Fruit fly (Drosophila melanogaster) whole organism, embryonic: ENCODE results near the gene Trm1.

ENCODE experiments used
- Asciz ChIP-seq: fragments of 200-800 bp; sonication (Bioruptor generic); optimal IDR thresholded peaks from 2 replicates; lab custom pipeline; 2017; ENCODE audit warnings: missing biosample characterization, mild to moderate bottlenecking, missing genetic modification characterization, missing genetic modification reagents
- Blimp-1 ChIP-seq: fragments of 200-800 bp; sonication (Bioruptor generic); optimal IDR thresholded peaks from 3 replicates; lab custom pipeline; 2018; ENCODE audit warnings: missing biosample characterization, missing genetic modification characterization, mild to moderate bottlenecking, moderate library complexity, missing genetic modification reagents
- C15 ChIP-seq: fragments of 200-800 bp; sonication (Bioruptor generic); IDR thresholded peaks from 3 replicates; pipeline ENCODE4 v1.3.6; 2022; ENCODE audit warnings: missing biosample characterization, missing genetic modification characterization
- CG10147 ChIP-seq: fragments of 200-800 bp; sonication (Bioruptor generic); optimal IDR thresholded peaks from 2 replicates; lab custom pipeline; 2019; ENCODE audit warnings: missing biosample characterization, mild to moderate bottlenecking, missing genetic modification characterization, moderate library complexity
- CG10979 ChIP-seq: fragments of 200-800 bp; sonication (Bioruptor generic); optimal IDR thresholded peaks from 2 replicates; lab custom pipeline; 2018; ENCODE audit warnings: missing biosample characterization, mild to moderate bottlenecking, missing genetic modification characterization, moderate library complexity
- CG11560 ChIP-seq: fragments of 200-800 bp; sonication (Bioruptor generic); IDR thresholded peaks from 3 replicates; pipeline ENCODE4 v1.3.6; 2022; ENCODE audit warnings: missing biosample characterization, missing genetic modification characterization
- CG12071 ChIP-seq: fragments of 200-800 bp; sonication (Bioruptor generic); optimal IDR thresholded peaks from 3 replicates; lab custom pipeline; 2018; ENCODE audit warnings: missing biosample characterization, mild to moderate bottlenecking, missing genetic modification characterization
- CG12104 ChIP-seq: fragments of 200-800 bp; sonication (Bioruptor generic); optimal IDR thresholded peaks from 3 replicates; lab custom pipeline; 2016; ENCODE audit warnings: missing biosample characterization, missing genetic modification characterization
- CG13894 ChIP-seq: fragments of 200-800 bp; sonication (Bioruptor generic); optimal IDR thresholded peaks from 3 replicates; lab custom pipeline; 2018; ENCODE audit warnings: missing biosample characterization, mild to moderate bottlenecking, missing genetic modification characterization, moderate library complexity
- CG1529 ChIP-seq: fragments of 200-800 bp; sonication (Bioruptor generic); optimal IDR thresholded peaks from 3 replicates; lab custom pipeline; 2018; ENCODE audit warnings: missing biosample characterization, missing genetic modification characterization
- CG16813 ChIP-seq: fragments of 200-800 bp; sonication (Bioruptor generic); IDR thresholded peaks from 3 replicates; pipeline ENCODE4 v1.3.6; 2022; ENCODE audit warnings: missing biosample characterization, missing genetic modification characterization; ENCODE audit not compliant: partially characterized antibody
- CG17359 ChIP-seq: fragments of 200-800 bp; sonication (Bioruptor generic); optimal IDR thresholded peaks from 3 replicates; lab custom pipeline; 2018; ENCODE audit warnings: missing biosample characterization, mild to moderate bottlenecking, missing genetic modification characterization, moderate library complexity
- CG1832 ChIP-seq: fragments of 200-800 bp; sonication (Bioruptor generic); optimal IDR thresholded peaks from 2 replicates; lab custom pipeline; 2017; ENCODE audit warnings: missing biosample characterization, mild to moderate bottlenecking, missing genetic modification characterization, inconsistent platforms
- CG18599 ChIP-seq: fragments of 200-800 bp; sonication (Bioruptor generic); optimal IDR thresholded peaks from 3 replicates; lab custom pipeline; 2017; ENCODE audit warnings: missing biosample characterization, missing genetic modification characterization, mild to moderate bottlenecking, moderate library complexity, missing genetic modification reagents
- CG2678 ChIP-seq: fragments of 200-800 bp; sonication (Bioruptor generic); optimal IDR thresholded peaks from 3 replicates; lab custom pipeline; 2019; ENCODE audit warnings: missing biosample characterization, mild to moderate bottlenecking, missing genetic modification characterization, moderate library complexity
- CG31365 ChIP-seq: fragments of 200-800 bp; sonication (Bioruptor generic); optimal IDR thresholded peaks from 2 replicates; lab custom pipeline; 2018; ENCODE audit warnings: missing biosample characterization, mild to moderate bottlenecking, missing genetic modification characterization
- CG31388 ChIP-seq: fragments of 200-800 bp; sonication (Bioruptor generic); optimal IDR thresholded peaks from 2 replicates; lab custom pipeline; 2016; ENCODE audit warnings: missing biosample characterization, missing genetic modification characterization
- CG33557 ChIP-seq: fragments of 200-800 bp; sonication (Bioruptor generic); optimal IDR thresholded peaks from 2 replicates; lab custom pipeline; 2019; ENCODE audit warnings: missing biosample characterization, mild to moderate bottlenecking, missing genetic modification characterization, moderate library complexity
- CG4328 ChIP-seq: fragments of 200-800 bp; sonication (Bioruptor generic); optimal IDR thresholded peaks from 3 replicates; lab custom pipeline; 2017; ENCODE audit warnings: missing biosample characterization, missing genetic modification reagents, missing genetic modification characterization
- CG8281 ChIP-seq: fragments of 200-800 bp; sonication (Bioruptor generic); optimal IDR thresholded peaks from 2 replicates; lab custom pipeline; 2018; ENCODE audit warnings: missing biosample characterization, mild to moderate bottlenecking, missing genetic modification characterization, moderate library complexity
- Doc2 ChIP-seq: fragments of 200-800 bp; sonication (Bioruptor generic); IDR thresholded peaks from 2 replicates; pipeline ENCODE4 v1.3.6; 2022; ENCODE audit warnings: missing biosample characterization, missing genetic modification characterization
- Gug ChIP-seq: fragments of 200-800 bp; sonication (Bioruptor generic); IDR thresholded peaks from 4 replicates; pipeline ENCODE4 v1.3.6; 2022; ENCODE audit warnings: missing biosample characterization, missing genetic modification characterization
- H15 ChIP-seq: fragments of 200-800 bp; sonication (Bioruptor generic); IDR thresholded peaks from 3 replicates; pipeline ENCODE4 v1.3.6; 2022; ENCODE audit warnings: missing biosample characterization, missing genetic modification characterization
- HLH3B ChIP-seq: fragments of 200-800 bp; sonication (Bioruptor generic); IDR thresholded peaks from 2 replicates; pipeline ENCODE4 v1.3.6; 2022; ENCODE audit warnings: missing biosample characterization, missing genetic modification characterization
- Sox100B ChIP-seq: fragments of 200-800 bp; sonication (Bioruptor generic); optimal IDR thresholded peaks from 3 replicates; lab custom pipeline; 2018; ENCODE audit warnings: missing biosample characterization, mild to moderate bottlenecking, missing genetic modification characterization
- Xbp1 ChIP-seq: fragments of 200-800 bp; sonication (Bioruptor generic); optimal IDR thresholded peaks from 3 replicates; lab custom pipeline; 2016; ENCODE audit warnings: missing biosample characterization, mild to moderate bottlenecking, missing genetic modification characterization
- ab ChIP-seq: fragments of 200-800 bp; sonication (Bioruptor generic); optimal IDR thresholded peaks from 2 replicates; lab custom pipeline; 2016; ENCODE audit warnings: missing biosample characterization, missing genetic modification characterization
- ara ChIP-seq: fragments of 200-800 bp; sonication (Bioruptor generic); IDR thresholded peaks from 2 replicates; pipeline ENCODE4 v1.3.6; 2022; ENCODE audit warnings: missing biosample characterization, missing genetic modification characterization
- bigmax ChIP-seq: fragments of 200-800 bp; sonication (Bioruptor generic); optimal IDR thresholded peaks from 2 replicates; lab custom pipeline; 2018; ENCODE audit warnings: missing biosample characterization, mild to moderate bottlenecking, missing genetic modification characterization
- cad ChIP-seq: fragments of >200 bp; optimal IDR thresholded peaks from 2 replicates; lab custom pipeline; 2017; ENCODE audit warnings: missing biosample characterization, missing genetic modification characterization
- crol ChIP-seq: fragments of 200-800 bp; sonication (Bioruptor generic); IDR thresholded peaks from 2 replicates; pipeline ENCODE4 v1.3.6; 2022; ENCODE audit warnings: missing biosample characterization, missing genetic modification characterization
- fd64A ChIP-seq: fragments of 200-800 bp; sonication (Bioruptor generic); optimal IDR thresholded peaks from 3 replicates; lab custom pipeline; 2018; ENCODE audit warnings: missing biosample characterization, mild to moderate bottlenecking, missing genetic modification characterization
- grn ChIP-seq: fragments of 200-800 bp; sonication (Bioruptor generic); optimal IDR thresholded peaks from 3 replicates; lab custom pipeline; 2017; ENCODE audit warnings: missing biosample characterization, missing genetic modification characterization
- hkb ChIP-seq, 2 experiments: fragments of 200-800 bp in 1 of 2; fragments of >200 bp in 1 of 2; sonication (Bioruptor generic) in 1 of 2; IDR thresholded peaks in 1 of 2; optimal IDR thresholded peaks in 1 of 2; 2 replicates each; pipeline versions ENCODE4 v1.3.6 to Lab custom; 2017 to 2022; ENCODE audit warnings: missing biosample characterization in 1 of 2, missing genetic modification characterization in 1 of 2
- klu ChIP-seq: fragments of 200-800 bp; sonication (Bioruptor generic); IDR thresholded peaks from 2 replicates; pipeline ENCODE4 v1.3.6; 2022; ENCODE audit warnings: missing biosample characterization, missing genetic modification characterization
- lab ChIP-seq: fragments of 200-800 bp; sonication (Bioruptor generic); optimal IDR thresholded peaks from 3 replicates; lab custom pipeline; 2017; ENCODE audit warnings: missing biosample characterization, missing genetic modification characterization, mild to moderate bottlenecking, moderate library complexity, missing genetic modification reagents
- mirr ChIP-seq: fragments of 200-800 bp; sonication (Bioruptor generic); optimal IDR thresholded peaks from 3 replicates; lab custom pipeline; 2018; ENCODE audit warnings: missing biosample characterization, mild to moderate bottlenecking, missing genetic modification characterization
- onecut ChIP-seq: fragments of 200-800 bp; sonication (Bioruptor generic); IDR thresholded peaks from 2 replicates; pipeline ENCODE4 v1.3.6; 2022; ENCODE audit warnings: missing biosample characterization, missing genetic modification characterization
- phol ChIP-seq: fragments of 200-800 bp; sonication (Bioruptor generic); optimal IDR thresholded peaks from 3 replicates; lab custom pipeline; 2018; ENCODE audit warnings: missing biosample characterization, mild to moderate bottlenecking, missing genetic modification characterization, moderate library complexity
- run ChIP-seq: fragments of 200-800 bp; sonication (Bioruptor generic); optimal IDR thresholded peaks from 3 replicates; lab custom pipeline; 2018; ENCODE audit warnings: missing biosample characterization, mild to moderate bottlenecking, missing genetic modification characterization
- schlank ChIP-seq: fragments of 200-800 bp; sonication (Bioruptor generic); optimal IDR thresholded peaks from 2 replicates; lab custom pipeline; 2018; ENCODE audit warnings: missing biosample characterization, mild to moderate bottlenecking, missing genetic modification characterization
- sens ChIP-seq: fragments of 200-800 bp; sonication (Bioruptor generic); peaks from one replicate; lab custom pipeline; 2016; ENCODE audit warnings: missing biosample characterization, missing genetic modification characterization
- sens-2 ChIP-seq: fragments of 200-800 bp; sonication (Bioruptor generic); IDR thresholded peaks from 2 replicates; pipeline ENCODE4 v1.3.6; 2022; ENCODE audit warnings: missing biosample characterization, missing genetic modification characterization
- sisA ChIP-seq: fragments of 200-800 bp; sonication (Bioruptor generic); IDR thresholded peaks from 2 replicates; pipeline ENCODE4 v1.3.6; 2022; ENCODE audit warnings: missing biosample characterization, missing genetic modification characterization
- sqz ChIP-seq: fragments of 200-800 bp; sonication (Bioruptor generic); optimal IDR thresholded peaks from 3 replicates; lab custom pipeline; 2018; ENCODE audit warnings: missing biosample characterization, mild to moderate bottlenecking, missing genetic modification characterization
- twi ChIP-seq: fragments of 200-800 bp; optimal IDR thresholded peaks from 2 replicates; lab custom pipeline; 2019; ENCODE audit warnings: missing biosample characterization, mild to moderate bottlenecking, missing genetic modification characterization, moderate library complexity
- unpg ChIP-seq: fragments of 200-800 bp; sonication (Bioruptor generic); optimal IDR thresholded peaks from 3 replicates; lab custom pipeline; 2018; ENCODE audit warnings: missing biosample characterization, mild to moderate bottlenecking, missing genetic modification characterization, moderate library complexity
- vnd ChIP-seq: fragments of 200-800 bp; sonication (Bioruptor generic); IDR thresholded peaks from 3 replicates; pipeline ENCODE4 v1.3.6; 2022; ENCODE audit warnings: missing biosample characterization, missing genetic modification characterization; ENCODE audit not compliant: partially characterized antibody

Gene Trm1

DNA sequence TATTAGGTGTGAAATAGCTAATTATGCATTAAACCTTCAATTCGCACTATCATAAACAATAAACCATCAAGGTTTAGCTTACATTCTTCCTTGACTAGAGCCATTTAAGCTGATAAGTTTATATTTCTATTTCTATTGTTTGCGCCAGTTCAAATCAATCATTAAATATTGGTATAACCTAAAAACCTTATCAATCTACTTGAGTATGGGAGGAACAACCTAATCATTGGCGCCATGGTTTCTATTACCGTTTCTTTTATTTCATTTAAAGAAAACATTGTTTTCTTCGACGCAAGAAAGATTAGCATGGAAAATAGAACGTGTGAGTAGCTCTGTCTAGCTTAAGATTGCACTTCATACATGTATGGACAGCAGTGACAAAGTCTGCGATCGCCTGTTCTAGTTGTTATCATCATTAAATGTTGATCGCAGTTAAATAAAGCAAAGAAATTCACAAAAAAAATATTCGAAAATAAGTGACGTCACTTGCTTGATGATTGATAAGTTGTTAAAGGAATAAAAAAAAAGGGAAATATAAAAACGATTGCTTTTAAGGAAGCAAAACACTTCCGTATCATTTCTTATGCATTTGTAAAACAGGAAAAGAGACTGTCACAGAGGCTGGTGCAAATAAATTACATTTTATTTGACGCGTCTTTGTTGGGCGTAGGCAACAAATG, 46.5 kb downstream of the Trm1 start (continued):
- no peak for TF ChIP-seq vnd (GFP tag; lab: Robert Waterston, UW)
- TF ChIP-seq fd64A: peak; percentile 47
- no peak for TF ChIP-seq schlank (tag; lab: Kevin White, UChicago)
- no peak for TF ChIP-seq run (tag; lab: Kevin White, UChicago)
- TF ChIP-seq lab (GFP tag; lab: Kevin White, UChicago): peak; percentile 30
- no peak for TF ChIP-seq CG1832 (GFP tag; lab: Kevin White, UChicago)
- TF ChIP-seq crol (GFP tag; lab: Robert Waterston, UW): no peak
- TF ChIP-seq bigmax (GFP tag; lab: Kevin White, UChicago): peak; percentile 47
- peak; percentile 52 for TF ChIP-seq mirr
- peak; percentile 70 for TF ChIP-seq sens (GFP tag; lab: Kevin White, UChicago)
- no peak for TF ChIP-seq H15 (GFP tag; lab: Robert Waterston, UW)
- no peak for TF ChIP-seq sens-2 (GFP tag; lab: Robert Waterston, UW)
- TF ChIP-seq grn (GFP tag; lab: Kevin White, UChicago): peak; percentile 29

DNA sequence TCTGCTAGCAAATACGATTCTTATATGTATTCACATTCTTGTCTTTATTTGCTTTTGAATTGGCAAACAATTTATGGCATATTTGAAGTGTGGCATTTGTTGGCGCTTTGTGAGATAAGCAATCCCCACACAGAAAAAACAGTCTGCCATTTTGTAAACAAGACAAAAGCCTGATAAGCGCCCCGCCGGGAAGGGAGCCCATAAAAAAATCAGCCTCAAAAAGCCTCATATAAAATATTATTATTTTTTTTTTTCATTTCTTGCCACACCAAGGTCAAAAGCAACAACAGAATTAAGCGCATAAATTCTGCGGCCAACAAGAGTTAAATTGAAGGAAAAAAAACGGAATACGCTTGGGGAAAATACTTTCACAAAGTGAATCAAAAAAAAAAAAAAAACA, 47.5 kb downstream of the Trm1 start:
- TF ChIP-seq ara (GFP tag; lab: Robert Waterston, UW) (no peak), Sox100B (GFP tag; lab: Kevin White, UChicago) (peak; percentile 9), unpg (GFP tag; lab: Kevin White, UChicago) (peak; percentile 47), HLH3B (GFP tag; lab: Robert Waterston, UW) (no peak), CG8281 (tag; lab: Kevin White, UChicago) (peak; percentile 23), Blimp-1 (GFP tag; lab: Kevin White, UChicago) (peak; percentile 12), phol (tag; lab: Kevin White, UChicago) (no peak), CG13894 (tag; lab: Kevin White, UChicago) (peak; percentile 49), CG31388 (no peak), CG17359 (tag; lab: Kevin White, UChicago) (peak; percentile 29), hkb (optimal IDR thresholded peaks at IDR 0.05; lab: Kevin White, UChicago) (no peak), hkb (GFP tag; IDR thresholded peaks at IDR 0.05; lab: Robert Waterston, UW) (no peak), CG11560 (tag; lab: Robert Waterston, UW) (no peak), sqz (GFP tag; lab: Kevin White, UChicago) (peak; percentile 84), onecut (GFP tag; lab: Robert Waterston, UW) (no peak), CG31365 (peak; percentile 5), cad (GFP tag; lab: Kevin White, UChicago) (no peak), sisA (GFP tag; lab: Robert Waterston, UW) (no peak), CG33557 (no peak), twi (tag; lab: Kevin White, UChicago) (no peak), CG10147 (GFP tag; lab: Kevin White, UChicago) (peak; percentile 9), sens-2 (GFP tag; lab: Robert Waterston, UW) (peak; percentile 18; the same call in 1 of the 2 replicates), Doc2 (GFP tag; lab: Robert Waterston, UW) (no peak), Asciz (GFP tag; lab: Kevin White, UChicago) (peak; percentile 12), grn (GFP tag; lab: Kevin White, UChicago) (no peak), CG18599 (GFP tag; lab: Kevin White, UChicago) (peak; percentile 53), C15 (no peak), CG12104 (GFP tag; lab: Kevin White, UChicago) (peak; percentile 12), ab (no peak), CG1529 (no peak), Xbp1 (GFP tag; lab: Kevin White, UChicago) (no peak), klu (GFP tag; lab: Robert Waterston, UW) (no peak), CG4328 (GFP tag; lab: Kevin White, UChicago) (peak; percentile 25), CG2678 (tag; lab: Kevin White, UChicago) (peak; percentile 72), CG12071 (peak; percentile 68), CG10979 (tag; lab: Kevin White, UChicago) (no peak), CG16813 (GFP tag; lab: Robert Waterston, UW) (no peak), Gug (GFP tag; lab: Robert Waterston, UW) (no peak)
